Fruit fly (Drosophila melanogaster) Kc167 (cell line): Measurements from ENCODE around the gene sxe2.

ENCODE experiments used
- Sin3A ChIP-seq: fragments of >200 bp; optimal IDR thresholded peaks from 2 replicates; lab custom pipeline; 2018; ENCODE audit warnings: missing external identifiers
- psq ChIP-seq: fragments of >200 bp; optimal IDR thresholded peaks from 2 replicates; lab custom pipeline; 2017; ENCODE audit warnings: missing external identifiers

- TF ChIP-seq psq (lab: Kevin White, UChicago) (no peak), Sin3A (lab: Kevin White, UChicago) (no peak)
Measured at dm6 chr3R:16046030-16046429, 37.6 kb upstream of the sxe2 start, which contains the start of gene Jhbp5.
